Fruit fly (Drosophila melanogaster) whole organism: Measurements from ENCODE around the gene Shc.

ENCODE experiments used
- CG8478 ChIP-seq: fragments of >200 bp; optimal IDR thresholded peaks from 2 replicates; lab custom pipeline; 2018; ENCODE audit warnings: inconsistent platforms
- EcR ChIP-seq, 2 experiments: fragments of >200 bp; optimal IDR thresholded peaks; 2 replicates each; lab custom pipeline; 2017; ENCODE audit warnings: missing biosample characterization in 2 of 2, missing genetic modification characterization in 2 of 2, missing genetic modification reagents in 2 of 2
- psq ChIP-seq: fragments of >200 bp; optimal IDR thresholded peaks from 2 replicates; lab custom pipeline; 2017
- usp ChIP-seq: fragments of >200 bp; optimal IDR thresholded peaks from 2 replicates; lab custom pipeline; 2017; ENCODE audit warnings: missing biosample characterization, missing genetic modification characterization, mixed read lengths

- TF ChIP-seq CG8478 (lab: Kevin White, UChicago) (no peak), EcR (GFP tag; optimal IDR thresholded peaks at IDR 0.05; lab: Kevin White, UChicago) (no peak), psq (no peak), usp (GFP tag; lab: Kevin White, UChicago) (no peak)
These were observed 35.4 kb upstream of the Shc start for dm6 chr3L:9391340-9391980.
